Worm (Caenorhabditis elegans) whole organism, L3 larva: Measurements from ENCODE around the gene C52D10.3.

Experiments
- elt-3 ChIP-seq, 3 experiments: fragments of 150-350 bp in 1 of 3; sonication (generic microtip) in 2 of 3; optimal IDR thresholded peaks; 2 replicates in 2 of 3; 4 replicates in 1 of 3; lab custom pipeline; 2014 to 2017; ENCODE audit warnings: missing biosample characterization in 3 of 3, missing genetic modification characterization in 3 of 3
- mdl-1 ChIP-seq: fragments of 150-350 bp; optimal IDR thresholded peaks from 2 replicates; lab custom pipeline; 2014; ENCODE audit warnings: missing biosample characterization, missing genetic modification characterization
- pha-4 ChIP-seq: fragments of 150-350 bp; optimal IDR thresholded peaks from 2 replicates; lab custom pipeline; 2014; ENCODE audit warnings: missing biosample characterization, missing genetic modification reagents, missing genetic modification characterization
- snpc-4 ChIP-seq: fragments of 150-350 bp; optimal IDR thresholded peaks from 2 replicates; lab custom pipeline; 2014; ENCODE audit warnings: missing biosample characterization, missing genetic modification characterization
- unc-39 ChIP-seq: sonication (generic microtip); optimal IDR thresholded peaks from 4 replicates; lab custom pipeline; 2017; ENCODE audit warnings: missing biosample characterization, missing genetic modification characterization
- ztf-4 ChIP-seq: fragments of 150-350 bp; optimal IDR thresholded peaks from 2 replicates; lab custom pipeline; 2014; ENCODE audit warnings: missing biosample characterization, missing genetic modification characterization

DNA sequence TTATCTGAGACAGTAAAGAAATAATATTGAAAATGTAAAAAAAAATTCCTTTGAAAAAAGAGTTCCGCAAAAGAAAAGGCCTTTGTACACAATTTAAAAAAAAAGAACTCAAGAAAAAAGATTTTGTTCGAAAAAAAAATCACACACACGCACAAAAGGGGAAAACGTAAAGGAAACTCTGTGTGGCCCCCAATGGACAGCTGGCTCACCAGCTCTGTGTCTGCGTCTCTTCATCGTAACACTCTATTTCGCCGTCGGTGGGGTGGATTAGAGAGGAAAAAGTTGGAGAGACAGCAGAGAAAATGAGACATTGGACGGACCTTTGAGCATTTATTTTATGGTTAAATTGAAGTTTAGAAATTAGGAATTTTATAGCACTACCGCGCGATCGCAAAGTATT lies 38.8 kb downstream of the C52D10.3 start:
- no peak for TF ChIP-seq mdl-1 (tag; lab: Kevin White, UChicago)
- TF ChIP-seq unc-39 (tag; lab: Kevin White, UChicago): no peak
- no peak for TF ChIP-seq ztf-4 (tag; lab: Kevin White, UChicago)
- no peak for TF ChIP-seq snpc-4 (tag; lab: Kevin White, UChicago)
- no peak for TF ChIP-seq elt-3 (tag; optimal IDR thresholded peaks at IDR 0.05; lab: Kevin White, UChicago)
- TF ChIP-seq pha-4 (tag; lab: Kevin White, UChicago): no peak
